Worm (Caenorhabditis elegans) whole organism, L4 larva: ENCODE measurements around the gene spig-9.

Experiments
- Y105C5A.15 ChIP-seq: fragments of 200-800 bp; sonication (Bioruptor generic); IDR thresholded peaks from 2 replicates; pipeline ENCODE4 v1.3.6; 2022; ENCODE audit warnings: missing genetic modification characterization, missing compliant biosample characterization
- ZK546.5 ChIP-seq, 2 experiments: sonication (generic microtip); optimal IDR thresholded peaks; 2 replicates each; lab custom pipeline; 2017; ENCODE audit warnings: missing biosample characterization in 2 of 2, missing genetic modification characterization in 2 of 2
- aha-1 ChIP-seq: fragments of 150-350 bp; peaks from one replicate; lab custom pipeline; 2014; ENCODE audit warnings: missing biosample characterization, missing genetic modification characterization
- ceh-28 ChIP-seq: fragments of 150-350 bp; optimal IDR thresholded peaks from 2 replicates; lab custom pipeline; 2014; ENCODE audit warnings: missing biosample characterization, missing genetic modification reagents, missing genetic modification characterization
- daf-12 ChIP-seq: fragments of 150-350 bp; optimal IDR thresholded peaks from 2 replicates; lab custom pipeline; 2014; ENCODE audit warnings: missing biosample characterization, missing genetic modification reagents, missing genetic modification characterization
- daf-19 ChIP-seq: fragments of 200-800 bp; sonication (Bioruptor generic); conservative IDR thresholded peaks from 2 replicates; pipeline ENCODE4 v1.3.6; 2022; ENCODE audit warnings: missing genetic modification characterization, missing compliant biosample characterization
- dmd-8 ChIP-seq: fragments of 200-800 bp; sonication (Bioruptor generic); IDR thresholded peaks from 2 replicates; pipeline ENCODE4 v1.3.6; 2022; ENCODE audit warnings: missing genetic modification characterization, missing compliant biosample characterization
- egl-27 ChIP-seq: sonication (generic microtip); optimal IDR thresholded peaks from 3 replicates; lab custom pipeline; 2017; ENCODE audit warnings: missing biosample characterization, missing genetic modification reagents, missing genetic modification characterization
- egl-43 ChIP-seq: fragments of 200-800 bp; sonication (Bioruptor generic); IDR thresholded peaks from 2 replicates; pipeline ENCODE4 v1.3.6; 2022; ENCODE audit warnings: missing genetic modification reagents, missing genetic modification characterization, missing compliant biosample characterization
- fos-1 ChIP-seq: fragments of 150-350 bp; optimal IDR thresholded peaks from 2 replicates; lab custom pipeline; 2014; ENCODE audit warnings: missing biosample characterization, missing genetic modification characterization
- hif-1 ChIP-seq, 2 experiments: sonication (generic microtip); optimal IDR thresholded peaks; 2 replicates each; lab custom pipeline; 2016 to 2017; ENCODE audit warnings: missing compliant biosample characterization in 2 of 2, missing genetic modification characterization in 2 of 2, missing genetic modification reagents in 2 of 2, missing genotype in 2 of 2, mild to moderate bottlenecking in 1 of 2
- hlh-11 ChIP-seq: fragments of 200-800 bp; sonication (Bioruptor generic); optimal IDR thresholded peaks from 2 replicates; lab custom pipeline; 2018; ENCODE audit warnings: mild to moderate bottlenecking, missing genetic modification characterization, missing compliant biosample characterization
- hlh-30 ChIP-seq: sonication (generic microtip); optimal IDR thresholded peaks from 2 replicates; lab custom pipeline; 2017; ENCODE audit warnings: antibody characterized with exemption, mild to moderate bottlenecking, missing genetic modification characterization, missing compliant biosample characterization; ENCODE audit not compliant: insufficient read depth
- hmg-1.1 ChIP-seq: fragments of 200-800 bp; sonication (Bioruptor generic); IDR thresholded peaks from 2 replicates; pipeline ENCODE4 v1.3.6; 2022; ENCODE audit warnings: missing genetic modification reagents, missing genetic modification characterization, missing compliant biosample characterization
- lin-1 ChIP-seq: fragments of 200-800 bp; sonication (Bioruptor generic); IDR thresholded peaks from 2 replicates; pipeline ENCODE4 v1.3.6; 2022; ENCODE audit warnings: missing genetic modification reagents, missing genetic modification characterization, missing compliant biosample characterization
- lin-38 ChIP-seq: fragments of 200-800 bp; sonication (Bioruptor generic); IDR thresholded peaks from 2 replicates; pipeline ENCODE4 v1.3.6; 2022; ENCODE audit warnings: missing genetic modification reagents, missing genetic modification characterization, missing compliant biosample characterization
- lsy-2 ChIP-seq, 2 experiments: fragments of 150-350 bp in 1 of 2; sonication (generic microtip) in 1 of 2; optimal IDR thresholded peaks; 2 replicates each; lab custom pipeline; 2014 to 2017; ENCODE audit warnings: missing biosample characterization in 2 of 2, missing genetic modification characterization in 2 of 2
- mdl-1 ChIP-seq, 2 experiments: fragments of 150-350 bp in 1 of 2; sonication (generic microtip) in 1 of 2; optimal IDR thresholded peaks; 2 replicates each; lab custom pipeline; 2014 to 2017; ENCODE audit warnings: missing biosample characterization in 2 of 2, missing genetic modification characterization in 2 of 2
- mdt-29 ChIP-seq: fragments of 200-800 bp; sonication (Bioruptor generic); IDR thresholded peaks from 2 replicates; pipeline ENCODE4 v1.3.6; 2022; ENCODE audit warnings: missing genetic modification reagents, missing genetic modification characterization, missing compliant biosample characterization
- mxl-3 ChIP-seq: fragments of 200-800 bp; sonication (Bioruptor generic); optimal IDR thresholded peaks from 2 replicates; lab custom pipeline; 2018; ENCODE audit warnings: mild to moderate bottlenecking, missing genetic modification characterization, missing compliant biosample characterization
- nhr-25 ChIP-seq: sonication (generic microtip); optimal IDR thresholded peaks from 2 replicates; lab custom pipeline; 2017; ENCODE audit warnings: missing genetic modification characterization, mild to moderate bottlenecking, missing compliant biosample characterization, antibody characterized with exemption, moderate library complexity, borderline replicate concordance; ENCODE audit not compliant: insufficient read depth
- nhr-28 ChIP-seq: fragments of 150-350 bp; optimal IDR thresholded peaks from 2 replicates; lab custom pipeline; 2014; ENCODE audit warnings: missing biosample characterization, missing genetic modification characterization
- nhr-48 ChIP-seq: sonication (generic microtip); optimal IDR thresholded peaks from 2 replicates; lab custom pipeline; 2016; ENCODE audit warnings: mild to moderate bottlenecking, missing genetic modification characterization, missing compliant biosample characterization
- nhr-76 ChIP-seq: fragments of 150-350 bp; optimal IDR thresholded peaks from 2 replicates; lab custom pipeline; 2014; ENCODE audit warnings: missing biosample characterization, missing genetic modification characterization
- snpc-1.2 ChIP-seq: fragments of 200-800 bp; sonication (Bioruptor generic); IDR thresholded peaks from 2 replicates; pipeline ENCODE4 v1.3.6; 2022; ENCODE audit warnings: missing genetic modification reagents, missing genetic modification characterization, missing compliant biosample characterization
- spr-3 ChIP-seq: fragments of 200-800 bp; sonication (Bioruptor generic); optimal IDR thresholded peaks from 2 replicates; lab custom pipeline; 2018; ENCODE audit warnings: mild to moderate bottlenecking, missing genetic modification characterization, missing compliant biosample characterization
- unc-62 ChIP-seq, 3 experiments: fragments of 150-350 bp in 1 of 3; sonication (generic microtip); optimal IDR thresholded peaks in 2 of 3; peaks in 1 of 3; 1 replicate in 1 of 3; 2 replicates in 2 of 3; lab custom pipeline; 2014 to 2017; ENCODE audit warnings: missing biosample characterization in 3 of 3, missing genetic modification characterization in 3 of 3, missing genetic modification reagents in 3 of 3, missing genotype in 1 of 3
- zfp-2 ChIP-seq: sonication (generic microtip); optimal IDR thresholded peaks from 2 replicates; lab custom pipeline; 2016; ENCODE audit warnings: mild to moderate bottlenecking, missing genetic modification characterization, missing compliant biosample characterization
- zip-11 ChIP-seq: fragments of 200-800 bp; sonication (Bioruptor generic); IDR thresholded peaks from 2 replicates; pipeline ENCODE4 v1.3.6; 2022; ENCODE audit warnings: missing genetic modification characterization, missing compliant biosample characterization
- ztf-11 ChIP-seq: fragments of 150-350 bp; optimal IDR thresholded peaks from 2 replicates; lab custom pipeline; 2014; ENCODE audit warnings: missing biosample characterization, missing genetic modification characterization
- ztf-7 ChIP-seq: fragments of 150-350 bp; optimal IDR thresholded peaks from 2 replicates; lab custom pipeline; 2014; ENCODE audit warnings: missing biosample characterization, missing genetic modification characterization

The spig-9 gene

DNA sequence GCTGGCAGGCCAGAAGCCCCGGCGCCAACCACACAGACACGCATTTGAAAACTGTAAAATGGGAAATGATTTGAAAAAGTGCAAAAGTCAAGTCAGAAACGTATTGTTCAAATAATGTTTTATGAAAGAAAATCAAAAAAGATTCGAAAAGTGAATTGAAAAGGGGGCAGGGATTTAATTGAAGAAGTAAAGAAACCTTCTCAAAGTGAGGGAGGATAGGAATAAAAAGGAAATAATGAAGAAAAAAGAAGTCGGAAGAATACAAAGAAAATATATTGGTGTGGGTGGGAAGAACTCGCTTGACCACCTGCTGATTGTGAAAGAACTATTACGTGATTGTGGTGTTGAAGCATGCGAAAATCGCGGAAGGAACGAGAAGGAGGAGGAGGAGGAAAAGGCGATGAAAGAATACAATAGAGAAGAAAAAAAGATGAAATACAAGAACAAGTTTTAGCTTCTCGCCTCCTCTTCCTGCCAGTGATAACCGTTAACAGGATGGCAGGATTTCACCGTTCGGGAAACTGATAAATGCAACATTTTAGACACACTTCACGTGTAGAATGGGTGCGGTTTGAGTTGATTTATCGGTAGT is 4.9 kb downstream of the spig-9 start, which contains the start of gene fmo-4:
TSS of gene fmo-4 (minus strand) at position 51 of the 592 bp plus-strand sequence.
- TF ChIP-seq nhr-28 (tag; lab: Kevin White, UChicago) (peak; percentile 12), spr-3 (GFP tag; lab: Kevin White, UChicago) (no peak), unc-62 (GFP tag; optimal IDR thresholded peaks at IDR 0.05 in 1 of 2; lab: Kevin White, UChicago) (peak in 1 of 2 experiments; percentile 58), unc-62 (tag; optimal IDR thresholded peaks at IDR 0.05; lab: Kevin White, UChicago) (no peak), hlh-11 (tag; lab: Kevin White, UChicago) (peak; percentile 79), zip-11 (GFP tag; lab: Robert Waterston, UW) (no peak), nhr-76 (tag; lab: Kevin White, UChicago) (no peak), fos-1 (tag; lab: Kevin White, UChicago) (no peak), nhr-48 (peak; percentile 77), ztf-11 (tag; lab: Kevin White, UChicago) (no peak), mxl-3 (GFP tag; lab: Kevin White, UChicago) (peak; percentile 9), aha-1 (tag; lab: Kevin White, UChicago) (peak; percentile 44), mdl-1 (tag; optimal IDR thresholded peaks at IDR 0.05; lab: Kevin White, UChicago) (peak in 1 of 2 experiments; percentile 54), hif-1 (tag; optimal IDR thresholded peaks at IDR 0.05; lab: Kevin White, UChicago) (peak in 1 of 2 experiments; percentile 22)

DNA sequence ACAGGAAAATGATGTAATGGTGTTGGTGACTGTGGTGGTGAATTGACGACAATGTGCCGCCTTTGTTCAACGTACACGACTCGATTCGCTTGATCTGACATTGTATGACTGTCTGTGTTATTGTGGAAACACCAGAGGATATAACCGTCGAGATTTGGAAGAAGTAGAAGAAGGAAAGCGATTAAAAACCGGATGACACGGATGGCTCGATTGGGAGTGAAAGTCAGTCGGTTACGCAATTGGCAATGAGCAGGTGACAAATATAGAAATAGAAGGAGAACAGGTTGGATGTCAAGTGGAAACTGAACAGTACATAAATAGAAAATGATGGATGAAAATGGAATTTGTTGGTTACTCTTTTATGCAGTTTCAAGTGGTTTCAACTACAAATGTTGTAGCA is 10.8 kb downstream of the spig-9 start, which contains the start of gene rdy-2:
TSS of gene rdy-2 (minus strand) at position 101 of the 400 bp plus-strand sequence.
- no peak for TF ChIP-seq snpc-1.2 (GFP tag; lab: Robert Waterston, UW)
- no peak for TF ChIP-seq hmg-1.1 (GFP tag; lab: Robert Waterston, UW)
- no peak for TF ChIP-seq ztf-7 (tag; lab: Kevin White, UChicago)
- TF ChIP-seq egl-43 (GFP tag; lab: Robert Waterston, UW): no peak
- TF ChIP-seq, all 104 proteins: peak for 0

DNA sequence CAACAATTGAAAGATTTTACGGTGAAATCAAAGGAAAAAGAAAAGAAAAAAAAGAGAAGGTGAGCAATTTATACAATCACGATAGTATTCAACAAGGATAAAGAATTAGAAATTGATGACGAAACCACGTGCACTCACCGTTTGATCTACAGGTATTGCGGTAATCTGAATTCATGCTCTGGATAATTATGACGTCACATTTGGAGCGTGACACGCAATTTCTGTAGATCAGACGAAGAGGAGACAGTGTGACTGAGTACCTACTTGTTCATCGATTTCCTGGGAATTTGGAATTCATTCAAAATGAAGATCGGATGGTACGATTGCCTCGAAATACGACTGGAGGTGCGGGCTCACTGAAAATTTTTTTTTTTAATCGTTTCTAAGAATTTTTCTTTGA is 13.3 kb downstream of the spig-9 start:
- TF ChIP-seq daf-12 (tag; lab: Kevin White, UChicago) (no peak), unc-62 (GFP tag; optimal IDR thresholded peaks at IDR 0.05 in 1 of 2; lab: Kevin White, UChicago) (no peak), unc-62 (tag; optimal IDR thresholded peaks at IDR 0.05; lab: Kevin White, UChicago) (no peak), dmd-8 (GFP tag; lab: Robert Waterston, UW) (no peak), lsy-2 (tag; optimal IDR thresholded peaks at IDR 0.05; lab: Kevin White, UChicago) (no peak), ceh-28 (tag; lab: Kevin White, UChicago) (no peak), nhr-28 (tag; lab: Kevin White, UChicago) (no peak), mxl-3 (GFP tag; lab: Kevin White, UChicago) (no peak), egl-27 (tag; lab: Kevin White, UChicago) (no peak), daf-19 (no peak), Y105C5A.15 (GFP tag; lab: Robert Waterston, UW) (no peak), hmg-1.1 (GFP tag; lab: Robert Waterston, UW) (no peak), hlh-30 (tag; lab: Kevin White, UChicago) (no peak), zfp-2 (tag; lab: Kevin White, UChicago) (no peak), lin-1 (GFP tag; lab: Robert Waterston, UW) (no peak), ZK546.5 (tag; optimal IDR thresholded peaks at IDR 0.05; lab: Kevin White, UChicago) (no peak)

DNA sequence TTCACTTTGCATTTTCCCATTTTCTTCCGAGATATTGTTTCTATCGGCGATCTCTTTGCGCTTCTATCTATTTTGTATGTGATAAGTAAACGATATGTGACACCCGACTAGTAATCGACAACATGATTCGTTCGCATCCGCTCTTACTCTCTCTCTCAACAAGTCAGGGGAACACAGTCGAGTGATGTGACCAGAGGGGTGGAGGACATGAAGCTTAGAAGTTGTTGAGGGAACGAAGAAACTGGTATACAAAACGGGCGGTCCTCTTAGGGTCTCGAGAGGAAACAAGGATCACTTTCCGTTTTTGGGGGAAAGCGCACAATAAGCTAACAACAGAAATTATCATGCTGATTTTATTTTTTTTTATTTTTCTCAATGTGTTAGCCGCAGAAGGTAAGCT is 18.6 kb downstream of the spig-9 start, which contains the start of gene F53F4.4:
TSS of gene F53F4.4 (plus strand) at position 301 of the 400 bp plus-strand sequence.
- TF ChIP-seq mdt-29 (GFP tag; lab: Robert Waterston, UW) (no peak), nhr-25 (tag; lab: Kevin White, UChicago) (no peak), aha-1 (tag; lab: Kevin White, UChicago) (peak; percentile 37), egl-43 (GFP tag; lab: Robert Waterston, UW) (peak; percentile 25; the same call in 1 of the 2 replicates), unc-62 (GFP tag; optimal IDR thresholded peaks at IDR 0.05 in 1 of 2; lab: Kevin White, UChicago) (peak in 1 of 2 experiments; percentile 32), unc-62 (tag; optimal IDR thresholded peaks at IDR 0.05; lab: Kevin White, UChicago) (no peak), lin-38 (GFP tag; lab: Robert Waterston, UW) (peak; percentile 41)
